Worm (Caenorhabditis elegans): ENCODE measurements around the gene nhr-271.

The nhr-271 gene

ce11 chrV:16565639-16566038 lies 14.7 kb downstream of the nhr-271 start, which contains the start of gene sru-45:
sru-45 (plus strand) TSS chrV:16565939.
- TF ChIP-seq alr-1 (tag; optimal IDR thresholded peaks at IDR 0.05): no peak
- no peak for TF ChIP-seq sem-4 (tag; optimal IDR thresholded peaks at IDR 0.05)
- no peak for TF ChIP-seq lin-13 (GFP tag; optimal IDR thresholded peaks at IDR 0.05)
- no peak for TF ChIP-seq unc-55 (GFP tag; optimal IDR thresholded peaks at IDR 0.05)
- TF ChIP-seq dmd-4 (tag; optimal IDR thresholded peaks at IDR 0.05): no peak
- no peak for TF ChIP-seq sma-9 (GFP tag; optimal IDR thresholded peaks at IDR 0.05)
- TF ChIP-seq sma-9 (tag; optimal IDR thresholded peaks at IDR 0.05): no peak
- no peak for TF ChIP-seq nhr-11 (tag; optimal IDR thresholded peaks at IDR 0.05)
- no peak for TF ChIP-seq elt-1 (tag; optimal IDR thresholded peaks at IDR 0.05)
- TF ChIP-seq lin-39 (tag; optimal IDR thresholded peaks at IDR 0.05): no peak
- no peak for TF ChIP-seq mdl-1 (tag; optimal IDR thresholded peaks at IDR 0.05)
- no peak for TF ChIP-seq peb-1 (tag; optimal IDR thresholded peaks at IDR 0.05)
- TF ChIP-seq aly-2 (tag; optimal IDR thresholded peaks at IDR 0.05): no peak
- TF ChIP-seq ceh-82 (tag; optimal IDR thresholded peaks at IDR 0.05): no peak
- no peak for TF ChIP-seq ztf-1 (GFP tag; conservative IDR thresholded peaks at IDR 0.05)
- TF ChIP-seq crh-2 (tag; optimal IDR thresholded peaks at IDR 0.05): no peak
- TF ChIP-seq ztf-4 (tag; optimal IDR thresholded peaks at IDR 0.05): no peak
- TF ChIP-seq mab-5 (tag; optimal IDR thresholded peaks at IDR 0.05): no peak
- no peak for TF ChIP-seq nhr-6 (tag; optimal IDR thresholded peaks at IDR 0.05)
- no peak for TF ChIP-seq nhr-21 (tag; optimal IDR thresholded peaks at IDR 0.05)

ce11 chrV:16552929-16553328 lies 27.4 kb downstream of the nhr-271 start, which contains the start of gene Y32B12B.4:
Y32B12B.4 (plus strand) TSS chrV:16553327.
- TF ChIP-seq ceh-82 (tag; optimal IDR thresholded peaks at IDR 0.05): no peak
- no peak for TF ChIP-seq nhr-6 (tag; optimal IDR thresholded peaks at IDR 0.05)
- no peak for TF ChIP-seq C34F6.9 (tag; optimal IDR thresholded peaks at IDR 0.05)
- no peak for TF ChIP-seq sma-9 (GFP tag; optimal IDR thresholded peaks at IDR 0.05)
- no peak for TF ChIP-seq sma-9 (tag; optimal IDR thresholded peaks at IDR 0.05)
- TF ChIP-seq unc-55 (GFP tag; optimal IDR thresholded peaks at IDR 0.05): no peak
- TF ChIP-seq lin-39 (tag; optimal IDR thresholded peaks at IDR 0.05): no peak
- no peak for TF ChIP-seq mdl-1 (tag; optimal IDR thresholded peaks at IDR 0.05)
- TF ChIP-seq unc-62 (GFP tag; optimal IDR thresholded peaks at IDR 0.05): no peak

ce11 chrV:16550680-16551079 lies 29.6 kb downstream of the nhr-271 start, which contains the start of gene srbc-65:
srbc-65 (plus strand) TSS chrV:16550980.
- no peak for TF ChIP-seq mbf-1 (tag; optimal IDR thresholded peaks at IDR 0.05)
- TF ChIP-seq nhr-6 (tag; optimal IDR thresholded peaks at IDR 0.05): no peak
- TF ChIP-seq aly-2 (tag; optimal IDR thresholded peaks at IDR 0.05): no peak
- TF ChIP-seq ama-1 (optimal IDR thresholded peaks at IDR 0.05): no peak
- TF ChIP-seq nhr-129 (tag; optimal IDR thresholded peaks at IDR 0.05): no peak
- no peak for TF ChIP-seq egl-27 (tag; optimal IDR thresholded peaks at IDR 0.05)
- no peak for TF ChIP-seq Y55F3AM.14 (GFP tag; optimal IDR thresholded peaks at IDR 0.05)
- TF ChIP-seq nhr-23 (tag; optimal IDR thresholded peaks at IDR 0.05): no peak
- TF ChIP-seq elt-1 (tag; optimal IDR thresholded peaks at IDR 0.05): no peak
- no peak for TF ChIP-seq nhr-12 (tag; optimal IDR thresholded peaks at IDR 0.05)
- no peak for TF ChIP-seq skn-1 (tag; optimal IDR thresholded peaks at IDR 0.05)

- no peak for TF ChIP-seq elt-3 (tag; optimal IDR thresholded peaks at IDR 0.05)
- no peak for TF ChIP-seq elt-1 (tag; optimal IDR thresholded peaks at IDR 0.05)
- TF ChIP-seq lin-11 (tag; optimal IDR thresholded peaks at IDR 0.05): no peak
- TF ChIP-seq sma-9 (GFP tag; optimal IDR thresholded peaks at IDR 0.05): no peak
- no peak for TF ChIP-seq sma-9 (tag; optimal IDR thresholded peaks at IDR 0.05)
- no peak for TF ChIP-seq ceh-16 (tag; optimal IDR thresholded peaks at IDR 0.05)
- no peak for TF ChIP-seq snpc-4 (tag; optimal IDR thresholded peaks at IDR 0.05)
- no peak for TF ChIP-seq nhr-77 (tag; optimal IDR thresholded peaks at IDR 0.05)
- TF ChIP-seq nhr-12 (tag; optimal IDR thresholded peaks at IDR 0.05): no peak
- TF ChIP-seq crh-2 (tag; optimal IDR thresholded peaks at IDR 0.05): no peak
- no peak for TF ChIP-seq unc-55 (GFP tag; optimal IDR thresholded peaks at IDR 0.05)
- TF ChIP-seq ZK546.5 (tag; optimal IDR thresholded peaks at IDR 0.05): no peak
- TF ChIP-seq ztf-11 (tag; optimal IDR thresholded peaks at IDR 0.05): no peak
- TF ChIP-seq ama-1 (optimal IDR thresholded peaks at IDR 0.05): no peak
- no peak for TF ChIP-seq ceh-82 (tag; optimal IDR thresholded peaks at IDR 0.05)
- TF ChIP-seq aly-2 (tag; optimal IDR thresholded peaks at IDR 0.05): no peak
These were observed 39.7 kb downstream of the nhr-271 start for ce11 chrV:16540657-16541056.

All from whole organism, L2 larva.